Fruit fly (Drosophila melanogaster) whole organism, pupa: ENCODE measurements around the gene Sec13.

Experiments used
- CG10348 ChIP-seq: fragments of 200-800 bp; sonication (Bioruptor generic); IDR thresholded peaks from 2 replicates; pipeline ENCODE4 v1.3.6; 2022; ENCODE audit warnings: missing biosample characterization, missing genetic modification characterization
- CG14655 ChIP-seq: fragments of 200-800 bp; sonication (Bioruptor generic); optimal IDR thresholded peaks from 3 replicates; lab custom pipeline; 2017; ENCODE audit warnings: mild to moderate bottlenecking, missing biosample characterization, missing genetic modification reagents, missing genetic modification characterization
- CG17806 ChIP-seq: fragments of 200-800 bp; sonication (Bioruptor generic); optimal IDR thresholded peaks from 2 replicates; lab custom pipeline; 2018; ENCODE audit warnings: missing biosample characterization, mild to moderate bottlenecking, missing genetic modification characterization, moderate library complexity
- CG34367 ChIP-seq: fragments of 200-800 bp; sonication (Bioruptor generic); optimal IDR thresholded peaks from 2 replicates; lab custom pipeline; 2018; ENCODE audit warnings: missing biosample characterization, mild to moderate bottlenecking, missing genetic modification characterization
- CG4496 ChIP-seq: fragments of 200-800 bp; sonication (Bioruptor generic); IDR thresholded peaks from 3 replicates; pipeline ENCODE4 v1.3.6; 2022; ENCODE audit warnings: missing biosample characterization, missing genetic modification characterization
- CG8159 ChIP-seq: fragments of 200-800 bp; sonication (Bioruptor generic); optimal IDR thresholded peaks from 3 replicates; lab custom pipeline; 2018; ENCODE audit warnings: missing biosample characterization, mild to moderate bottlenecking, missing genetic modification characterization, moderate library complexity
- CG8301 ChIP-seq: fragments of 200-800 bp; sonication (Bioruptor generic); optimal IDR thresholded peaks from 2 replicates; lab custom pipeline; 2018; ENCODE audit warnings: missing biosample characterization, mild to moderate bottlenecking, missing genetic modification characterization
- EcR ChIP-seq: fragments of 200-800 bp; sonication (Bioruptor generic); optimal IDR thresholded peaks from 3 replicates; lab custom pipeline; 2019; ENCODE audit warnings: missing biosample characterization, missing genetic modification characterization, mild to moderate bottlenecking, moderate library complexity, missing genetic modification reagents
- Ets98B ChIP-seq: fragments of 200-800 bp; sonication (Bioruptor generic); IDR thresholded peaks from 2 replicates; pipeline ENCODE4 v1.3.6; 2022; ENCODE audit warnings: missing biosample characterization, missing genetic modification characterization
- Pif1A ChIP-seq: fragments of 200-800 bp; sonication (Bioruptor generic); optimal IDR thresholded peaks from 3 replicates; lab custom pipeline; 2016; ENCODE audit warnings: missing biosample characterization, missing genetic modification characterization
- Pif1B ChIP-seq: fragments of 200-800 bp; sonication (Bioruptor generic); optimal IDR thresholded peaks from 3 replicates; lab custom pipeline; 2016; ENCODE audit warnings: missing biosample characterization, missing genetic modification characterization
- Snoo ChIP-seq: fragments of 200-800 bp; sonication (Bioruptor generic); optimal IDR thresholded peaks from 3 replicates; lab custom pipeline; 2017; ENCODE audit warnings: missing biosample characterization, mild to moderate bottlenecking, missing genetic modification characterization, inconsistent platforms
- fd96Ca ChIP-seq: fragments of 200-800 bp; sonication (Bioruptor generic); IDR thresholded peaks from 3 replicates; pipeline ENCODE4 v1.3.6; 2022; ENCODE audit warnings: missing biosample characterization, missing genetic modification characterization
- gl ChIP-seq: fragments of 200-800 bp; sonication (Bioruptor generic); optimal IDR thresholded peaks from 2 replicates; lab custom pipeline; 2018; ENCODE audit warnings: missing biosample characterization, mild to moderate bottlenecking, missing genetic modification characterization

DNA sequence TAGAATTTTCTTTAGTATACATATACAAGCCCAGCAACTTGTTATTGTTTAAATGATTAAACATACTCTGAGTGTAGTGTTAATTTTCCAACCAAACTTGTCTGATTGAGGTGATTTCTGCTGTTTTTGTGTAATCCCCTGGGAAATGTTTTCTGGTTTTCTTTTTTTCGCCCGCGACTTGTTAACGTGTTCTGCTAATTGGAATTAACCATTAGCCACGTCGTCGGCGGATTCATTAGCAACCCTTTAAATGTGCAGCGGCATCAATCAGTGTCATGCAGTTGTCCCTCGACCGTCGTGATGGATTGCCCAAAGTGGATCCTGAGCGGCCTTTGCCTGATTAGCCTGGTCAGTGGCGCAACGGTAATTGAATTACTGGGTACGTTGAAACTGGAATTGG lies 49.1 kb downstream of the Sec13 start, which contains the start of gene Ir94e:
- TF ChIP-seq CG14655 (GFP tag; lab: Kevin White, UChicago) (no peak), Pif1A (GFP tag; lab: Kevin White, UChicago) (no peak), CG10348 (no peak), CG8301 (no peak), CG8159 (tag; lab: Kevin White, UChicago) (no peak), EcR (GFP tag; lab: Kevin White, UChicago) (no peak), Pif1B (GFP tag; lab: Kevin White, UChicago) (no peak), Snoo (tag; lab: Kevin White, UChicago) (no peak), gl (tag; lab: Kevin White, UChicago) (no peak), fd96Ca (GFP tag; lab: Robert Waterston, UW) (no peak), CG17806 (no peak), CG34367 (tag; lab: Kevin White, UChicago) (no peak), Ets98B (GFP tag; lab: Robert Waterston, UW) (no peak), CG4496 (GFP tag; lab: Robert Waterston, UW) (no peak)
